Worm (Caenorhabditis elegans) whole organism, L4 larva: ENCODE measurements around the gene tag-153.
A peak's percentile ranks its signal among the peaks of the same experiment; 100 is the strongest.

ENCODE experiments used
- F44E2.7 ChIP-seq: fragments of 200-800 bp; sonication (Bioruptor generic); IDR thresholded peaks from 2 replicates; pipeline ENCODE4 v2.1.2; 2022; ENCODE audit warnings: missing genetic modification characterization, missing compliant biosample characterization
- F49E8.2 ChIP-seq: sonication (generic microtip); optimal IDR thresholded peaks from 2 replicates; lab custom pipeline; 2016; ENCODE audit warnings: missing compliant biosample characterization, mild to moderate bottlenecking, missing genetic modification characterization, borderline replicate concordance
- R02D3.7 ChIP-seq: fragments of 150-350 bp; sonication (generic microtip); optimal IDR thresholded peaks from 3 replicates; lab custom pipeline; 2014; ENCODE audit warnings: missing biosample characterization, missing genetic modification characterization
- T20F7.1 ChIP-seq: fragments of 200-800 bp; sonication (Bioruptor generic); optimal IDR thresholded peaks from 2 replicates; lab custom pipeline; 2018; ENCODE audit warnings: mild to moderate bottlenecking, missing genetic modification characterization, missing compliant biosample characterization
- Y105C5A.15 ChIP-seq: fragments of 200-800 bp; sonication (Bioruptor generic); IDR thresholded peaks from 2 replicates; pipeline ENCODE4 v1.3.6; 2022; ENCODE audit warnings: missing genetic modification characterization, missing compliant biosample characterization
- Y48G9A.11 ChIP-seq: fragments of 200-800 bp; sonication (Bioruptor generic); IDR thresholded peaks from 2 replicates; pipeline ENCODE4 v1.3.6; 2022; ENCODE audit warnings: missing genetic modification reagents, missing genetic modification characterization, missing compliant biosample characterization
- Y5F2A.4 ChIP-seq: fragments of 200-800 bp; sonication (Bioruptor generic); optimal IDR thresholded peaks from 2 replicates; lab custom pipeline; 2018; ENCODE audit warnings: mild to moderate bottlenecking, missing genetic modification characterization, missing compliant biosample characterization
- Y75B8A.6 ChIP-seq: fragments of 200-800 bp; sonication (Bioruptor generic); IDR thresholded peaks from 2 replicates; pipeline ENCODE4 v1.3.6; 2022; ENCODE audit warnings: missing genetic modification reagents, missing genetic modification characterization, missing compliant biosample characterization
- ZK337.2 ChIP-seq: fragments of 200-800 bp; sonication (Bioruptor generic); IDR thresholded peaks from 2 replicates; pipeline ENCODE4 v1.3.6; 2022; ENCODE audit warnings: missing genetic modification reagents, missing genetic modification characterization, missing compliant biosample characterization
- ZK546.5 ChIP-seq, 2 experiments: sonication (generic microtip); optimal IDR thresholded peaks; 2 replicates each; lab custom pipeline; 2017; ENCODE audit warnings: missing biosample characterization in 2 of 2, missing genetic modification characterization in 2 of 2
- aha-1 ChIP-seq: fragments of 150-350 bp; peaks from one replicate; lab custom pipeline; 2014; ENCODE audit warnings: missing biosample characterization, missing genetic modification characterization
- aly-2 ChIP-seq: sonication (generic microtip); optimal IDR thresholded peaks from 2 replicates; lab custom pipeline; 2018; ENCODE audit warnings: missing biosample characterization, missing genetic modification characterization
- ama-1 ChIP-seq: fragments of 150-350 bp; optimal IDR thresholded peaks from 2 replicates; lab custom pipeline; 2014; ENCODE audit warnings: inconsistent platforms, mixed read lengths
- attf-4 ChIP-seq: sonication (generic microtip); optimal IDR thresholded peaks from 3 replicates; lab custom pipeline; 2017; ENCODE audit warnings: missing biosample characterization, missing genetic modification characterization
- ceh-20 ChIP-seq: fragments of 200-800 bp; sonication (Bioruptor generic); IDR thresholded peaks from 2 replicates; pipeline ENCODE4 v1.3.6; 2022; ENCODE audit warnings: missing genetic modification reagents, missing genetic modification characterization, missing compliant biosample characterization
- ceh-32 ChIP-seq: sonication (generic microtip); optimal IDR thresholded peaks from 2 replicates; lab custom pipeline; 2016; ENCODE audit warnings: mild to moderate bottlenecking, missing genetic modification characterization, missing compliant biosample characterization; ENCODE audit not compliant: poor library complexity
- ceh-62 ChIP-seq: sonication (generic microtip); optimal IDR thresholded peaks from 2 replicates; lab custom pipeline; 2017; ENCODE audit warnings: missing biosample characterization, missing genetic modification characterization
- ceh-82 ChIP-seq: sonication (generic microtip); optimal IDR thresholded peaks from 2 replicates; lab custom pipeline; 2017; ENCODE audit warnings: missing biosample characterization, missing genetic modification characterization
- daf-12 ChIP-seq: fragments of 150-350 bp; optimal IDR thresholded peaks from 2 replicates; lab custom pipeline; 2014; ENCODE audit warnings: missing biosample characterization, missing genetic modification reagents, missing genetic modification characterization
- daf-16 ChIP-seq, 3 experiments: sonication (generic microtip); optimal IDR thresholded peaks; 2 replicates each; lab custom pipeline; 2016 to 2017; ENCODE audit warnings: missing genetic modification characterization in 3 of 3, missing genetic modification reagents in 3 of 3, mild to moderate bottlenecking in 2 of 3, missing compliant biosample characterization in 2 of 3, missing biosample characterization in 1 of 3, moderate library complexity in 1 of 3
- daf-8 ChIP-seq: fragments of 200-800 bp; sonication (Bioruptor generic); IDR thresholded peaks from 2 replicates; pipeline ENCODE4 v1.3.6; 2022; ENCODE audit warnings: missing genetic modification characterization, missing compliant biosample characterization
- dmd-9 ChIP-seq: fragments of 200-800 bp; sonication (Bioruptor generic); IDR thresholded peaks from 2 replicates; pipeline ENCODE4 v1.3.6; 2022; ENCODE audit warnings: missing genetic modification reagents, missing genetic modification characterization, missing compliant biosample characterization
- duxl-1 ChIP-seq: sonication (generic microtip); optimal IDR thresholded peaks from 2 replicates; lab custom pipeline; 2016; ENCODE audit warnings: mild to moderate bottlenecking, missing genetic modification characterization, moderate library complexity, missing compliant biosample characterization; ENCODE audit not compliant: poor library complexity
- hlh-11 ChIP-seq: fragments of 200-800 bp; sonication (Bioruptor generic); optimal IDR thresholded peaks from 2 replicates; lab custom pipeline; 2018; ENCODE audit warnings: mild to moderate bottlenecking, missing genetic modification characterization, missing compliant biosample characterization
- hmg-1.1 ChIP-seq: fragments of 200-800 bp; sonication (Bioruptor generic); IDR thresholded peaks from 2 replicates; pipeline ENCODE4 v1.3.6; 2022; ENCODE audit warnings: missing genetic modification reagents, missing genetic modification characterization, missing compliant biosample characterization
- jun-1 ChIP-seq: fragments of 150-350 bp; optimal IDR thresholded peaks from 2 replicates; lab custom pipeline; 2014; ENCODE audit warnings: missing biosample characterization, missing genetic modification reagents, missing genetic modification characterization
- lim-7 ChIP-seq: fragments of 200-800 bp; sonication (Bioruptor generic); IDR thresholded peaks from 2 replicates; pipeline ENCODE4 v1.3.6; 2022; ENCODE audit warnings: missing genetic modification characterization, missing compliant biosample characterization
- lin-13 ChIP-seq: fragments of 150-350 bp; optimal IDR thresholded peaks from 2 replicates; lab custom pipeline; 2014; ENCODE audit warnings: missing biosample characterization, missing genetic modification reagents, missing genetic modification characterization
- lin-38 ChIP-seq: fragments of 200-800 bp; sonication (Bioruptor generic); IDR thresholded peaks from 2 replicates; pipeline ENCODE4 v1.3.6; 2022; ENCODE audit warnings: missing genetic modification reagents, missing genetic modification characterization, missing compliant biosample characterization
- lin-39 ChIP-seq: fragments of 150-350 bp; optimal IDR thresholded peaks from 2 replicates; lab custom pipeline; 2014; ENCODE audit warnings: missing biosample characterization, missing genetic modification reagents, missing genetic modification characterization
- lir-3 ChIP-seq: sonication (generic microtip); optimal IDR thresholded peaks from 2 replicates; lab custom pipeline; 2016; ENCODE audit warnings: mild to moderate bottlenecking, missing genetic modification characterization, missing compliant biosample characterization
- lsy-2 ChIP-seq, 2 experiments: fragments of 150-350 bp in 1 of 2; sonication (generic microtip) in 1 of 2; optimal IDR thresholded peaks; 2 replicates each; lab custom pipeline; 2014 to 2017; ENCODE audit warnings: missing biosample characterization in 2 of 2, missing genetic modification characterization in 2 of 2
- madf-5 ChIP-seq, 2 experiments: fragments of 200-800 bp; sonication (Bioruptor generic); IDR thresholded peaks; 2 replicates each; pipeline ENCODE4 v1.3.6; 2022; ENCODE audit warnings: missing compliant biosample characterization in 2 of 2, missing genetic modification characterization in 2 of 2
- mdt-29 ChIP-seq: fragments of 200-800 bp; sonication (Bioruptor generic); IDR thresholded peaks from 2 replicates; pipeline ENCODE4 v1.3.6; 2022; ENCODE audit warnings: missing genetic modification reagents, missing genetic modification characterization, missing compliant biosample characterization
- mxl-3 ChIP-seq: fragments of 200-800 bp; sonication (Bioruptor generic); optimal IDR thresholded peaks from 2 replicates; lab custom pipeline; 2018; ENCODE audit warnings: mild to moderate bottlenecking, missing genetic modification characterization, missing compliant biosample characterization
- nhr-111 ChIP-seq: fragments of 200-800 bp; sonication (Bioruptor generic); optimal IDR thresholded peaks from 2 replicates; lab custom pipeline; 2018; ENCODE audit warnings: mild to moderate bottlenecking, missing genetic modification characterization, missing compliant biosample characterization
- nhr-28 ChIP-seq: fragments of 150-350 bp; optimal IDR thresholded peaks from 2 replicates; lab custom pipeline; 2014; ENCODE audit warnings: missing biosample characterization, missing genetic modification characterization
- nhr-48 ChIP-seq: sonication (generic microtip); optimal IDR thresholded peaks from 2 replicates; lab custom pipeline; 2016; ENCODE audit warnings: mild to moderate bottlenecking, missing genetic modification characterization, missing compliant biosample characterization
- nhr-77 ChIP-seq: fragments of 150-350 bp; optimal IDR thresholded peaks from 2 replicates; lab custom pipeline; 2014; ENCODE audit warnings: missing biosample characterization, missing genetic modification characterization
- php-3 ChIP-seq: fragments of 200-800 bp; sonication (Bioruptor generic); IDR thresholded peaks from 2 replicates; pipeline ENCODE4 v1.3.6; 2022; ENCODE audit warnings: missing genetic modification reagents, missing genetic modification characterization, missing compliant biosample characterization
- pqm-1 ChIP-seq: sonication (generic microtip); optimal IDR thresholded peaks from 2 replicates; lab custom pipeline; 2017; ENCODE audit warnings: missing biosample characterization, missing genetic modification characterization
- set-16 ChIP-seq: fragments of 200-800 bp; sonication (Bioruptor generic); IDR thresholded peaks from 2 replicates; pipeline ENCODE4 v1.3.6; 2022; ENCODE audit warnings: missing genetic modification reagents, missing genetic modification characterization, missing compliant biosample characterization
- snpc-1.2 ChIP-seq: fragments of 200-800 bp; sonication (Bioruptor generic); IDR thresholded peaks from 2 replicates; pipeline ENCODE4 v1.3.6; 2022; ENCODE audit warnings: missing genetic modification reagents, missing genetic modification characterization, missing compliant biosample characterization
- snpc-4 ChIP-seq: fragments of 150-350 bp; optimal IDR thresholded peaks from 2 replicates; lab custom pipeline; 2014; ENCODE audit warnings: missing biosample characterization, missing genetic modification characterization
- spr-3 ChIP-seq: fragments of 200-800 bp; sonication (Bioruptor generic); optimal IDR thresholded peaks from 2 replicates; lab custom pipeline; 2018; ENCODE audit warnings: mild to moderate bottlenecking, missing genetic modification characterization, missing compliant biosample characterization
- tra-1 ChIP-seq: fragments of 200-800 bp; sonication (Bioruptor generic); IDR thresholded peaks from 2 replicates; pipeline ENCODE4 v1.3.6; 2022; ENCODE audit warnings: missing genetic modification reagents, missing genetic modification characterization, missing compliant biosample characterization
- unc-130 ChIP-seq: sonication (generic microtip); optimal IDR thresholded peaks from 2 replicates; lab custom pipeline; 2016; ENCODE audit warnings: missing genetic modification reagents, missing genetic modification characterization, missing compliant biosample characterization
- zfp-3 ChIP-seq: fragments of 200-800 bp; sonication (Bioruptor generic); conservative IDR thresholded peaks from 2 replicates; pipeline ENCODE4 v1.3.6; 2022; ENCODE audit warnings: missing genetic modification reagents, missing genetic modification characterization, missing compliant biosample characterization
- zip-11 ChIP-seq: fragments of 200-800 bp; sonication (Bioruptor generic); IDR thresholded peaks from 2 replicates; pipeline ENCODE4 v1.3.6; 2022; ENCODE audit warnings: missing genetic modification characterization, missing compliant biosample characterization
- zip-2 ChIP-seq: fragments of 150-350 bp; optimal IDR thresholded peaks from 2 replicates; lab custom pipeline; 2014; ENCODE audit warnings: missing biosample characterization, missing genetic modification characterization
- ztf-11 ChIP-seq: fragments of 150-350 bp; optimal IDR thresholded peaks from 2 replicates; lab custom pipeline; 2014; ENCODE audit warnings: missing biosample characterization, missing genetic modification characterization
- ztf-7 ChIP-seq: fragments of 150-350 bp; optimal IDR thresholded peaks from 2 replicates; lab custom pipeline; 2014; ENCODE audit warnings: missing biosample characterization, missing genetic modification characterization

The tag-153 gene

ce11 chrV:9318046-9318445, 4.8 kb upstream of the tag-153 start, which contains the start of gene kvs-3:
TSS of gene kvs-3 (plus strand) at chrV:9318311.
- no peak for TF ChIP-seq jun-1 (tag; lab: Kevin White, UChicago)
- peak; percentile 20 for TF ChIP-seq F49E8.2 (tag; lab: Kevin White, UChicago)
- TF ChIP-seq T20F7.1 (GFP tag; lab: Kevin White, UChicago) = peak; percentile 69
- TF ChIP-seq lin-38 (GFP tag; lab: Robert Waterston, UW) = no peak; the same call in none of the 2 replicates
- TF ChIP-seq ceh-20 (GFP tag; lab: Robert Waterston, UW) = peak; percentile 80
- TF ChIP-seq duxl-1 (tag; lab: Kevin White, UChicago) = no peak
- no peak; the same call in 1 of the 2 replicates for TF ChIP-seq mdt-29 (GFP tag; lab: Robert Waterston, UW)
- TF ChIP-seq zfp-3 (GFP tag; lab: Robert Waterston, UW) = peak; percentile 76
- no peak for TF ChIP-seq attf-4 (tag; lab: Kevin White, UChicago)
- peak; percentile 69 for TF ChIP-seq lir-3 (tag; lab: Kevin White, UChicago)
- TF ChIP-seq nhr-28 (tag; lab: Kevin White, UChicago) = peak; percentile 39
- peak; percentile 22 for TF ChIP-seq unc-130 (GFP tag; lab: Kevin White, UChicago)
- no peak for TF ChIP-seq ama-1 (lab: Kevin White, UChicago)
- TF ChIP-seq Y75B8A.6 (GFP tag; lab: Robert Waterston, UW) = peak; percentile 74; the same call in 1 of the 2 replicates
- peak; percentile 55 for TF ChIP-seq nhr-48 (tag; lab: Kevin White, UChicago)
- peak in 1 of 2 experiments; percentile 48 for TF ChIP-seq lsy-2 (tag; optimal IDR thresholded peaks at IDR 0.05; lab: Kevin White, UChicago)
- no peak for TF ChIP-seq daf-12
- TF ChIP-seq aha-1 (tag; lab: Kevin White, UChicago) = peak; percentile 97
- TF ChIP-seq hmg-1.1 (GFP tag; lab: Robert Waterston, UW) = peak; percentile 91
- TF ChIP-seq dmd-9 (GFP tag; lab: Robert Waterston, UW) = peak; percentile 75
- peak; percentile 11 for TF ChIP-seq lin-13 (GFP tag; lab: Kevin White, UChicago)
- TF ChIP-seq tra-1 (GFP tag; lab: Robert Waterston, UW) = peak; percentile 97
- peak; percentile 85 for TF ChIP-seq nhr-111 (GFP tag; lab: Kevin White, UChicago)
- peak; percentile 82; the same call in 1 of the 2 replicates for TF ChIP-seq zip-11
- TF ChIP-seq Y48G9A.11 = peak; percentile 86
- TF ChIP-seq Y105C5A.15 (GFP tag; lab: Robert Waterston, UW) = peak; percentile 98
- TF ChIP-seq ZK337.2 (GFP tag; lab: Robert Waterston, UW) = peak; percentile 82
- TF ChIP-seq F44E2.7 (GFP tag; lab: Robert Waterston, UW) = peak; percentile 96
- TF ChIP-seq set-16 (GFP tag; lab: Robert Waterston, UW) = no peak
- peak; percentile 87 for TF ChIP-seq Y5F2A.4
- TF ChIP-seq mxl-3 = no peak
- peak; percentile 37 for TF ChIP-seq zip-2
- TF ChIP-seq ztf-11 = no peak
- no peak for TF ChIP-seq lin-39 (tag; lab: Kevin White, UChicago)
- peak; percentile 48 to 85 for TF ChIP-seq daf-16 (GFP tag; optimal IDR thresholded peaks at IDR 0.05; lab: Kevin White, UChicago)
- TF ChIP-seq daf-16 (tag; optimal IDR thresholded peaks at IDR 0.05; lab: Kevin White, UChicago) = no peak
- no peak for TF ChIP-seq nhr-77
- TF ChIP-seq lim-7 (GFP tag; lab: Robert Waterston, UW) = peak; percentile 98; the same call in 1 of the 2 replicates
- TF ChIP-seq spr-3 (GFP tag; lab: Kevin White, UChicago) = peak; percentile 89
- no peak for TF ChIP-seq ceh-62
- TF ChIP-seq ztf-7 (tag; lab: Kevin White, UChicago) = peak; percentile 29
- TF ChIP-seq hlh-11 (tag; lab: Kevin White, UChicago) = no peak
- TF ChIP-seq php-3 (GFP tag; lab: Robert Waterston, UW) = peak; percentile 92
- TF ChIP-seq pqm-1 (tag; lab: Kevin White, UChicago) = no peak
- TF ChIP-seq snpc-4 (tag; lab: Kevin White, UChicago) = no peak
- TF ChIP-seq ceh-82 (tag; lab: Kevin White, UChicago) = no peak
- 0 out of 2 replicates have a peak, but pooled peaks have one; percentile 76 for TF ChIP-seq daf-8 (GFP tag; lab: Robert Waterston, UW)
- no peak for TF ChIP-seq aly-2
- no peak for TF ChIP-seq R02D3.7 (tag; lab: Kevin White, UChicago)
- no peak for TF ChIP-seq ZK546.5 (tag; optimal IDR thresholded peaks at IDR 0.05; lab: Kevin White, UChicago)
- no peak for TF ChIP-seq ceh-32 (tag; lab: Kevin White, UChicago)
- peak in 1 of 2 experiments; percentile 94; a peak in 2 of 4 replicates for TF ChIP-seq madf-5 (GFP tag; IDR thresholded peaks at IDR 0.05; lab: Robert Waterston, UW)
- no peak for TF ChIP-seq snpc-1.2 (GFP tag; lab: Robert Waterston, UW)
